Worm (Caenorhabditis elegans) whole organism, midembryonic: ENCODE results near the gene W05B10.4.

Experiments
- cog-1 ChIP-seq: sonication (generic microtip); optimal IDR thresholded peaks from 2 replicates; lab custom pipeline; 2016; ENCODE audit warnings: missing genetic modification characterization, missing compliant biosample characterization
- flt-1 ChIP-seq: fragments of 200-800 bp; sonication (Bioruptor generic); IDR thresholded peaks from 2 replicates; pipeline ENCODE4 v1.3.6; 2022; ENCODE audit warnings: missing genetic modification characterization, missing compliant biosample characterization
- klf-2 ChIP-seq: fragments of 200-800 bp; sonication (Bioruptor generic); conservative IDR thresholded peaks from 2 replicates; pipeline ENCODE4 v1.3.6; 2022; ENCODE audit warnings: missing genetic modification reagents, missing genetic modification characterization, missing compliant biosample characterization
- med-1 ChIP-seq: sonication (generic microtip); optimal IDR thresholded peaks from 2 replicates; lab custom pipeline; 2017; ENCODE audit warnings: missing genetic modification characterization, mild to moderate bottlenecking, missing compliant biosample characterization, antibody characterized with exemption, missing genetic modification reagents; ENCODE audit not compliant: insufficient read depth
- tab-1 ChIP-seq: fragments of 200-800 bp; sonication (Bioruptor generic); IDR thresholded peaks from 2 replicates; pipeline ENCODE4 v1.3.6; 2022; ENCODE audit warnings: missing genetic modification characterization, missing compliant biosample characterization
- ztf-23 ChIP-seq: fragments of 200-800 bp; sonication (Bioruptor generic); IDR thresholded peaks from 2 replicates; pipeline ENCODE4 v1.3.6; 2022; ENCODE audit warnings: missing genetic modification reagents, missing genetic modification characterization, missing compliant biosample characterization
- ztf-29 ChIP-seq: fragments of 200-800 bp; sonication (Bioruptor generic); IDR thresholded peaks from 2 replicates; pipeline ENCODE4 v1.3.6; 2022; ENCODE audit warnings: missing genetic modification reagents, missing genetic modification characterization, missing compliant biosample characterization

- TF ChIP-seq cog-1 (tag; lab: Kevin White, UChicago) (no peak), med-1 (no peak), ztf-23 (GFP tag; lab: Robert Waterston, UW) (no peak), ztf-29 (GFP tag; lab: Robert Waterston, UW) (no peak), klf-2 (GFP tag; lab: Robert Waterston, UW) (no peak), flt-1 (GFP tag; lab: Robert Waterston, UW) (no peak), tab-1 (GFP tag; lab: Robert Waterston, UW) (no peak)
Measured at ce11 chrV:12697364-12697901, 29.4 kb downstream of the W05B10.4 start, which contains the start of gene istr-1.
